Fruit fly (Drosophila melanogaster) whole organism, embryonic: Measurements from ENCODE around the gene Spec2.

ENCODE experiments used
- Bgb ChIP-seq: fragments of 200-800 bp; sonication (Bioruptor generic); IDR thresholded peaks from 2 replicates; pipeline ENCODE4 v1.3.6; 2022; ENCODE audit warnings: missing biosample characterization, missing genetic modification characterization; ENCODE audit not compliant: partially characterized antibody
- CG10147 ChIP-seq: fragments of 200-800 bp; sonication (Bioruptor generic); optimal IDR thresholded peaks from 2 replicates; lab custom pipeline; 2019; ENCODE audit warnings: missing biosample characterization, mild to moderate bottlenecking, missing genetic modification characterization, moderate library complexity
- CG10274 ChIP-seq: fragments of 200-800 bp; sonication (Bioruptor generic); optimal IDR thresholded peaks from 3 replicates; lab custom pipeline; 2017; ENCODE audit warnings: missing biosample characterization, mild to moderate bottlenecking, missing genetic modification characterization
- CG10321 ChIP-seq: fragments of 200-800 bp; sonication (Bioruptor generic); IDR thresholded peaks from 2 replicates; pipeline ENCODE4 v1.3.6; 2022; ENCODE audit warnings: missing biosample characterization, missing genetic modification characterization
- CG10959 ChIP-seq: fragments of 200-800 bp; sonication (Bioruptor generic); IDR thresholded peaks from 2 replicates; pipeline ENCODE4 v1.3.6; 2022; ENCODE audit warnings: missing biosample characterization, missing genetic modification characterization
- CG11696 ChIP-seq: fragments of 200-800 bp; sonication (Bioruptor generic); IDR thresholded peaks from 2 replicates; pipeline ENCODE4 v1.3.6; 2022; ENCODE audit warnings: missing biosample characterization, missing genetic modification characterization
- CG12391 ChIP-seq: fragments of 200-800 bp; sonication (Bioruptor generic); optimal IDR thresholded peaks from 3 replicates; lab custom pipeline; 2018; ENCODE audit warnings: missing biosample characterization, mild to moderate bottlenecking, missing genetic modification characterization, moderate library complexity
- CG13287 ChIP-seq: fragments of 200-800 bp; sonication (Bioruptor generic); IDR thresholded peaks from 2 replicates; pipeline ENCODE4 v1.3.6; 2022; ENCODE audit warnings: missing biosample characterization, missing genetic modification characterization; ENCODE audit not compliant: partially characterized antibody
- CG13775 ChIP-seq: fragments of 200-800 bp; sonication (Bioruptor generic); optimal IDR thresholded peaks from 3 replicates; lab custom pipeline; 2017; ENCODE audit warnings: missing biosample characterization, mild to moderate bottlenecking, missing genetic modification characterization
- CG15011 ChIP-seq: fragments of 200-800 bp; sonication (Bioruptor generic); optimal IDR thresholded peaks from 3 replicates; lab custom pipeline; 2018; ENCODE audit warnings: missing biosample characterization, mild to moderate bottlenecking, missing genetic modification characterization
- CG15696 ChIP-seq: fragments of 200-800 bp; sonication (Bioruptor generic); optimal IDR thresholded peaks from 2 replicates; lab custom pipeline; 2019; ENCODE audit warnings: missing biosample characterization, mild to moderate bottlenecking, missing genetic modification characterization, moderate library complexity
- CG16813 ChIP-seq: fragments of 200-800 bp; sonication (Bioruptor generic); IDR thresholded peaks from 3 replicates; pipeline ENCODE4 v1.3.6; 2022; ENCODE audit warnings: missing biosample characterization, missing genetic modification characterization; ENCODE audit not compliant: partially characterized antibody
- CG17328 ChIP-seq: fragments of 200-800 bp; sonication (Bioruptor generic); IDR thresholded peaks from 2 replicates; pipeline ENCODE4 v1.3.6; 2022; ENCODE audit warnings: missing biosample characterization, missing genetic modification characterization
- CG3163 ChIP-seq: fragments of 200-800 bp; sonication (Bioruptor generic); optimal IDR thresholded peaks from 3 replicates; lab custom pipeline; 2016; ENCODE audit warnings: missing biosample characterization, missing genetic modification characterization
- CG3407 ChIP-seq: fragments of 200-800 bp; sonication (Bioruptor generic); optimal IDR thresholded peaks from 2 replicates; lab custom pipeline; 2018; ENCODE audit warnings: missing biosample characterization, mild to moderate bottlenecking, missing genetic modification characterization
- CG34224 ChIP-seq: fragments of 200-800 bp; sonication (Bioruptor generic); IDR thresholded peaks from 3 replicates; pipeline ENCODE4 v1.3.6; 2022; ENCODE audit warnings: missing biosample characterization, missing genetic modification characterization; ENCODE audit not compliant: partially characterized antibody
- CG34376 ChIP-seq: fragments of 200-800 bp; sonication (Bioruptor generic); optimal IDR thresholded peaks from 2 replicates; lab custom pipeline; 2018; ENCODE audit warnings: missing biosample characterization, mild to moderate bottlenecking, missing genetic modification characterization
- CG3995 ChIP-seq: fragments of 200-800 bp; sonication (Bioruptor generic); optimal IDR thresholded peaks from 3 replicates; lab custom pipeline; 2016; ENCODE audit warnings: missing biosample characterization, missing genetic modification characterization
- CG42726 ChIP-seq: fragments of 200-800 bp; sonication (Bioruptor generic); IDR thresholded peaks from 2 replicates; pipeline ENCODE4 v1.3.6; 2022; ENCODE audit warnings: missing biosample characterization, missing genetic modification characterization; ENCODE audit not compliant: partially characterized antibody
- CG5953 ChIP-seq: fragments of 200-800 bp; sonication (Bioruptor generic); IDR thresholded peaks from 2 replicates; pipeline ENCODE4 v1.3.6; 2022; ENCODE audit warnings: missing biosample characterization, missing genetic modification characterization
- CG7839 ChIP-seq: fragments of 200-800 bp; sonication (Bioruptor generic); optimal IDR thresholded peaks from 3 replicates; lab custom pipeline; 2018; ENCODE audit warnings: missing biosample characterization, mild to moderate bottlenecking, missing genetic modification characterization, moderate library complexity
- CG8478 ChIP-seq: fragments of >200 bp; optimal IDR thresholded peaks from 2 replicates; lab custom pipeline; 2018
- D19A ChIP-seq: fragments of 200-800 bp; optimal IDR thresholded peaks from 3 replicates; lab custom pipeline; 2019; ENCODE audit warnings: missing biosample characterization, mild to moderate bottlenecking, missing genetic modification characterization, moderate library complexity
- Dip2 ChIP-seq: fragments of 200-800 bp; sonication (Bioruptor generic); IDR thresholded peaks from 2 replicates; pipeline ENCODE4 v1.3.6; 2022; ENCODE audit warnings: missing biosample characterization, missing genetic modification characterization
- Dll ChIP-seq: fragments of 200-800 bp; sonication (Bioruptor generic); IDR thresholded peaks from 4 replicates; pipeline ENCODE4 v1.3.6; 2022; ENCODE audit warnings: missing biosample characterization, missing genetic modification characterization; ENCODE audit not compliant: partially characterized antibody
- Ets65A ChIP-seq: fragments of 200-800 bp; sonication (Bioruptor generic); peaks from one replicate; lab custom pipeline; 2016; ENCODE audit warnings: missing biosample characterization, missing genetic modification characterization
- Lim3 ChIP-seq: fragments of 200-800 bp; sonication (Bioruptor generic); IDR thresholded peaks from 2 replicates; pipeline ENCODE4 v1.3.6; 2022; ENCODE audit warnings: missing biosample characterization, missing genetic modification characterization
- MBD-R2 ChIP-seq: fragments of 200-800 bp; sonication (Bioruptor generic); IDR thresholded peaks from 2 replicates; pipeline ENCODE4 v1.3.6; 2022; ENCODE audit warnings: missing biosample characterization, missing genetic modification characterization
- MESR4 ChIP-seq: fragments of 200-800 bp; sonication (Bioruptor generic); optimal IDR thresholded peaks from 2 replicates; lab custom pipeline; 2018; ENCODE audit warnings: missing biosample characterization, mild to moderate bottlenecking, missing genetic modification characterization, moderate library complexity
- Mes4 ChIP-seq: fragments of 200-800 bp; sonication (Bioruptor generic); optimal IDR thresholded peaks from 2 replicates; lab custom pipeline; 2016; ENCODE audit warnings: missing biosample characterization, missing genetic modification characterization
- NFAT ChIP-seq: fragments of 200-800 bp; sonication (Bioruptor generic); IDR thresholded peaks from 2 replicates; pipeline ENCODE4 v1.3.6; 2022; ENCODE audit warnings: missing biosample characterization, missing genetic modification characterization
- NfI ChIP-seq: fragments of 200-800 bp; sonication (Bioruptor generic); optimal IDR thresholded peaks from 3 replicates; lab custom pipeline; 2018; ENCODE audit warnings: missing biosample characterization, mild to moderate bottlenecking, missing genetic modification characterization, moderate library complexity
- Oaz ChIP-seq: fragments of 200-800 bp; sonication (Bioruptor generic); IDR thresholded peaks from 2 replicates; pipeline ENCODE4 v1.3.6; 2022; ENCODE audit warnings: missing biosample characterization, missing genetic modification characterization
- Optix ChIP-seq: fragments of 200-800 bp; sonication (Bioruptor generic); IDR thresholded peaks from 3 replicates; pipeline ENCODE4 v1.3.6; 2022; ENCODE audit warnings: missing biosample characterization, missing genetic modification characterization
- Sry-δ ChIP-seq: fragments of 200-800 bp; sonication (Bioruptor generic); optimal IDR thresholded peaks from 2 replicates; lab custom pipeline; 2016; ENCODE audit warnings: missing biosample characterization, missing genetic modification characterization
- Ssrp ChIP-seq: fragments of 200-800 bp; sonication (Bioruptor generic); optimal IDR thresholded peaks from 2 replicates; lab custom pipeline; 2018; ENCODE audit warnings: missing biosample characterization, mild to moderate bottlenecking, missing genetic modification characterization, moderate library complexity
- ab ChIP-seq: fragments of 200-800 bp; sonication (Bioruptor generic); optimal IDR thresholded peaks from 2 replicates; lab custom pipeline; 2016; ENCODE audit warnings: missing biosample characterization, missing genetic modification characterization
- cad ChIP-seq: fragments of >200 bp; optimal IDR thresholded peaks from 2 replicates; lab custom pipeline; 2017; ENCODE audit warnings: missing biosample characterization, missing genetic modification characterization
- cg ChIP-seq: fragments of 200-800 bp; sonication (Bioruptor generic); optimal IDR thresholded peaks from 3 replicates; lab custom pipeline; 2019; ENCODE audit warnings: missing biosample characterization, mild to moderate bottlenecking, missing genetic modification characterization, moderate library complexity
- dmrt11E ChIP-seq: fragments of 200-800 bp; sonication (Bioruptor generic); optimal IDR thresholded peaks from 3 replicates; lab custom pipeline; 2018; ENCODE audit warnings: missing biosample characterization, mild to moderate bottlenecking, missing genetic modification characterization, moderate library complexity
- exex ChIP-seq: fragments of 200-800 bp; sonication (Bioruptor generic); optimal IDR thresholded peaks from 4 replicates; lab custom pipeline; 2018; ENCODE audit warnings: missing biosample characterization, mild to moderate bottlenecking, missing genetic modification characterization, moderate library complexity
- fd102C ChIP-seq: fragments of 200-800 bp; sonication (Bioruptor generic); optimal IDR thresholded peaks from 2 replicates; lab custom pipeline; 2018; ENCODE audit warnings: missing biosample characterization, mild to moderate bottlenecking, missing genetic modification characterization, moderate library complexity
- ftz-f1 ChIP-seq: fragments of 200-800 bp; sonication (Bioruptor generic); optimal IDR thresholded peaks from 2 replicates; lab custom pipeline; 2016; ENCODE audit warnings: missing biosample characterization, missing genetic modification characterization
- hb ChIP-seq: fragments of 200-800 bp; sonication (Bioruptor generic); IDR thresholded peaks from 3 replicates; pipeline ENCODE4 v1.3.6; 2022; ENCODE audit warnings: missing biosample characterization, missing genetic modification characterization; ENCODE audit not compliant: partially characterized antibody
- jigr1 ChIP-seq: fragments of 200-800 bp; sonication (Bioruptor generic); IDR thresholded peaks from 3 replicates; pipeline ENCODE4 v1.3.6; 2022; ENCODE audit warnings: missing biosample characterization, missing genetic modification characterization
- mirr ChIP-seq: fragments of 200-800 bp; sonication (Bioruptor generic); optimal IDR thresholded peaks from 3 replicates; lab custom pipeline; 2018; ENCODE audit warnings: missing biosample characterization, mild to moderate bottlenecking, missing genetic modification characterization
- oc ChIP-seq: fragments of 200-800 bp; sonication (Bioruptor generic); optimal IDR thresholded peaks from 2 replicates; lab custom pipeline; 2018; ENCODE audit warnings: missing biosample characterization, mild to moderate bottlenecking, missing genetic modification characterization, moderate library complexity
- rib ChIP-seq: fragments of 200-800 bp; sonication (Bioruptor generic); IDR thresholded peaks from 2 replicates; pipeline ENCODE4 v1.3.6; 2022; ENCODE audit warnings: missing biosample characterization, missing genetic modification characterization
- sima ChIP-seq: fragments of 200-800 bp; sonication (Bioruptor generic); optimal IDR thresholded peaks from 2 replicates; lab custom pipeline; 2016; ENCODE audit warnings: missing biosample characterization, missing genetic modification characterization
- sob ChIP-seq: fragments of 200-800 bp; sonication (Bioruptor generic); IDR thresholded peaks from 2 replicates; pipeline ENCODE4 v1.3.6; 2022; ENCODE audit warnings: missing biosample characterization, missing genetic modification characterization
- tin ChIP-seq: fragments of 200-800 bp; sonication (Bioruptor generic); optimal IDR thresholded peaks from 3 replicates; lab custom pipeline; 2016; ENCODE audit warnings: missing biosample characterization, missing genetic modification characterization
- zen ChIP-seq: fragments of 200-800 bp; sonication (Bioruptor generic); optimal IDR thresholded peaks from 3 replicates; lab custom pipeline; 2018; ENCODE audit warnings: missing biosample characterization, mild to moderate bottlenecking, missing genetic modification characterization, moderate library complexity

Spec2 gene

DNA sequence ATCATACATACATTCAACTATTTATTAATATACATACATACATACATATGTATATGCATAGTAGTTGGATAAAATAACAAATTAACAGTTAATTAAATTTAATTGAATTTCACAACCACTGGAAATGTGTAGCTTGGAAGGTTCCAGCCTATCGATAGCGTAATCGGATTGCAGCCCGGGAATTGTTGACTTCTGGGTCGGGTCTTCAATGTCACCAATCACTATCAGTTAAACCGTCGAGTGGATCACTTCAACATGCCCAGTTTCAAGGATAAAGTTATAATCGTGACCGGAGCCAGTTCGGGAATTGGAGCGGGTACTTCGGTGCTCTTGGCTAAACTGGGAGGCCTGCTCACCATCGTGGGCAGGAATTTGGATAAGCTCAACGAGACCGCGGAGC lies 9.5 kb upstream of the Spec2 start, which contains the start of gene CG12171:
TSS of gene CG12171 (plus strand) at position 191 of the 400 bp plus-strand sequence.
- no peak for TF ChIP-seq CG10147 (GFP tag; lab: Kevin White, UChicago)
- no peak for TF ChIP-seq jigr1 (GFP tag; lab: Robert Waterston, UW)
- TF ChIP-seq Dip2 (GFP tag; lab: Robert Waterston, UW) = no peak
- TF ChIP-seq CG3163 (GFP tag; lab: Kevin White, UChicago) = no peak
- peak; percentile 88 for TF ChIP-seq exex (tag; lab: Kevin White, UChicago)
- no peak for TF ChIP-seq Oaz (GFP tag; lab: Robert Waterston, UW)
- no peak for TF ChIP-seq Optix (GFP tag; lab: Robert Waterston, UW)
- TF ChIP-seq Ssrp (tag; lab: Kevin White, UChicago) = no peak
- TF ChIP-seq CG17328 = no peak
- no peak for TF ChIP-seq CG11696 (GFP tag; lab: Robert Waterston, UW)
- peak; percentile 39; the same call in 1 of the 3 replicates for TF ChIP-seq CG16813 (GFP tag; lab: Robert Waterston, UW)
- TF ChIP-seq oc (tag; lab: Kevin White, UChicago) = no peak
- peak; percentile 14; the same call in 1 of the 2 replicates for TF ChIP-seq CG13287 (GFP tag; lab: Robert Waterston, UW)
- TF ChIP-seq ftz-f1 = peak; percentile 83
- TF ChIP-seq Bgb (GFP tag; lab: Robert Waterston, UW) = peak; percentile 42; the same call in 1 of the 2 replicates
- TF ChIP-seq CG10321 (GFP tag; lab: Robert Waterston, UW) = no peak
- TF ChIP-seq tin (GFP tag; lab: Kevin White, UChicago) = no peak
- no peak for TF ChIP-seq CG7839 (tag; lab: Kevin White, UChicago)
- peak; percentile 41 for TF ChIP-seq Ets65A (GFP tag; lab: Kevin White, UChicago)
- no peak for TF ChIP-seq CG34224 (GFP tag; lab: Robert Waterston, UW)
- no peak for TF ChIP-seq D19A (tag; lab: Kevin White, UChicago)
- no peak for TF ChIP-seq CG42726 (GFP tag; lab: Robert Waterston, UW)
- no peak for TF ChIP-seq NFAT (GFP tag; lab: Robert Waterston, UW)
- TF ChIP-seq CG10959 (GFP tag; lab: Robert Waterston, UW) = no peak
- no peak for TF ChIP-seq sima (GFP tag; lab: Kevin White, UChicago)
- TF ChIP-seq CG3995 (GFP tag; lab: Kevin White, UChicago) = peak; percentile 45
- TF ChIP-seq Sry-δ (GFP tag; lab: Kevin White, UChicago) = peak; percentile 24
- TF ChIP-seq cg (GFP tag; lab: Kevin White, UChicago) = no peak
- TF ChIP-seq dmrt11E (tag; lab: Kevin White, UChicago) = no peak
- no peak for TF ChIP-seq CG12391 (tag; lab: Kevin White, UChicago)
- peak; percentile 65 for TF ChIP-seq mirr (GFP tag; lab: Kevin White, UChicago)
- TF ChIP-seq CG13775 (GFP tag; lab: Kevin White, UChicago) = no peak
- no peak for TF ChIP-seq rib (GFP tag; lab: Robert Waterston, UW)
- TF ChIP-seq Lim3 (GFP tag; lab: Robert Waterston, UW) = no peak
- peak; percentile 52; the same call in 1 of the 2 replicates for TF ChIP-seq MBD-R2 (GFP tag; lab: Robert Waterston, UW)
- no peak for TF ChIP-seq CG5953 (GFP tag; lab: Robert Waterston, UW)
- TF ChIP-seq MESR4 (GFP tag; lab: Kevin White, UChicago) = peak; percentile 54
- TF ChIP-seq Dll (GFP tag; lab: Robert Waterston, UW) = peak; percentile 36; the same call in 1 of the 4 replicates
- TF ChIP-seq CG8478 = no peak
- no peak for TF ChIP-seq CG15696 (tag; lab: Kevin White, UChicago)
- TF ChIP-seq cad (GFP tag; lab: Kevin White, UChicago) = no peak
- TF ChIP-seq hb = no peak
- no peak for TF ChIP-seq zen (tag; lab: Kevin White, UChicago)
- TF ChIP-seq fd102C = no peak
- TF ChIP-seq ab = no peak
- no peak for TF ChIP-seq sob (GFP tag; lab: Robert Waterston, UW)
- no peak for TF ChIP-seq CG3407 (GFP tag; lab: Kevin White, UChicago)
- TF ChIP-seq Mes4 (GFP tag; lab: Kevin White, UChicago) = no peak
- TF ChIP-seq CG34376 (GFP tag; lab: Kevin White, UChicago) = peak; percentile 57
- no peak for TF ChIP-seq CG15011 (GFP tag; lab: Kevin White, UChicago)
- no peak for TF ChIP-seq CG10274 (GFP tag; lab: Kevin White, UChicago)
- no peak for TF ChIP-seq NfI (GFP tag; lab: Kevin White, UChicago)
